Fruit fly (Drosophila melanogaster) whole organism, wandering third instar larva: ENCODE results near the gene caz.

Source experiments
- Abd-B ChIP-seq: fragments of >200 bp; optimal IDR thresholded peaks from 2 replicates; lab custom pipeline; 2017; ENCODE audit warnings: missing biosample characterization, missing genetic modification characterization
- Mio ChIP-seq: sonication (Bioruptor generic); optimal IDR thresholded peaks from 2 replicates; lab custom pipeline; 2016; ENCODE audit warnings: missing biosample characterization, missing genetic modification characterization
- OdsH ChIP-seq: fragments of 200-800 bp; sonication (Bioruptor generic); optimal IDR thresholded peaks from 2 replicates; lab custom pipeline; 2016; ENCODE audit warnings: missing biosample characterization, mild to moderate bottlenecking, missing genetic modification characterization
- Vsx2 ChIP-seq: fragments of 200-300, 225-300 bp; sonication (Bioruptor generic); optimal IDR thresholded peaks from 2 replicates; lab custom pipeline; 2018; ENCODE audit warnings: missing biosample characterization, missing genetic modification characterization; ENCODE audit not compliant: partially characterized antibody
- brk ChIP-seq: fragments of 200-800 bp; sonication (Bioruptor generic); optimal IDR thresholded peaks from 2 replicates; lab custom pipeline; 2016; ENCODE audit warnings: missing biosample characterization, mild to moderate bottlenecking, missing genetic modification characterization
- dsf ChIP-seq: sonication (Bioruptor generic); optimal IDR thresholded peaks from 2 replicates; lab custom pipeline; 2016; ENCODE audit warnings: missing biosample characterization, missing genetic modification characterization, borderline replicate concordance
- fru ChIP-seq: fragments of 200-800 bp; sonication (Bioruptor generic); optimal IDR thresholded peaks from 3 replicates; lab custom pipeline; 2016; ENCODE audit warnings: missing biosample characterization, mild to moderate bottlenecking, missing genetic modification characterization
- h ChIP-seq: fragments of 200-800 bp; sonication (Bioruptor generic); optimal IDR thresholded peaks from 3 replicates; lab custom pipeline; 2016; ENCODE audit warnings: missing biosample characterization, mild to moderate bottlenecking, missing genetic modification characterization
- jim ChIP-seq: fragments of 175-275, 200-325 bp; sonication (Bioruptor generic); optimal IDR thresholded peaks from 2 replicates; lab custom pipeline; 2016; ENCODE audit warnings: missing biosample characterization, mild to moderate bottlenecking, missing genetic modification characterization
- lola ChIP-seq: fragments of >200 bp; optimal IDR thresholded peaks from 2 replicates; lab custom pipeline; 2017; ENCODE audit warnings: missing biosample characterization, missing genetic modification characterization
- sage ChIP-seq: fragments of 200-800 bp; sonication (Bioruptor generic); optimal IDR thresholded peaks from 2 replicates; lab custom pipeline; 2016; ENCODE audit warnings: missing biosample characterization, mild to moderate bottlenecking, missing genetic modification characterization
- sv ChIP-seq: fragments of 200-800 bp; sonication (Bioruptor generic); optimal IDR thresholded peaks from 3 replicates; lab custom pipeline; 2016; ENCODE audit warnings: missing biosample characterization, missing genetic modification characterization
- usp ChIP-seq: fragments of >200 bp; optimal IDR thresholded peaks from 2 replicates; lab custom pipeline; 2017; ENCODE audit warnings: missing biosample characterization, missing genetic modification characterization

dm6 chrX:16266437-16266836 is 22.2 kb upstream of the caz start, which contains the start of gene CG12507:
- TF ChIP-seq jim (no peak), h (GFP tag; lab: Kevin White, UChicago) (no peak), lola (GFP tag; lab: Kevin White, UChicago) (no peak), Mio (no peak), sv (GFP tag; lab: Kevin White, UChicago) (no peak), OdsH (GFP tag; lab: Kevin White, UChicago) (no peak), Vsx2 (GFP tag; lab: Kevin White, UChicago) (no peak), usp (GFP tag; lab: Kevin White, UChicago) (no peak), Abd-B (GFP tag; lab: Kevin White, UChicago) (no peak), dsf (GFP tag; lab: Kevin White, UChicago) (no peak), fru (GFP tag; lab: Kevin White, UChicago) (no peak), sage (GFP tag; lab: Kevin White, UChicago) (no peak), brk (GFP tag; lab: Kevin White, UChicago) (no peak)
